Worm (Caenorhabditis elegans): ENCODE measurements around the gene lnkn-1.

DNA sequence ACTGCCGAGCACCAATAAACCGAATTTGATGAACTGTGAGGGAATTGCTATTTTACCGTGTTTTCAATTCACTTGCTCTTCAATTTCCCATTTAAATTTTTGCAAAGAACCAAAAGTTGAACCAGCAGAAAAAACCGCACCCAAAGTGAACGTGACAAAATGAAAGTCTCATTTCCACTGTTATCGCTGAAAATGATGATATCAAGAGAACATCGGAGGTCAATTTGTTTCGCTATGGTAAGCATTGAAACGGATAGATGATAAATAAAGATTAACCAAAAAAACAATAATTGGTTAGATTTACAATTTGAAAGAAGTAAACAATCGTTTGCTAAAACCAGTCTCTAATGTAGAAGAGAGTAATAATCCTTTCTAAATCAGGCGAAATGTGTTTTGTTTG lies 35.5 kb downstream of the lnkn-1 start:
- TF ChIP-seq ces-1 (GFP tag; optimal IDR thresholded peaks at IDR 0.05), result no peak
- TF ChIP-seq snpc-4 (tag; optimal IDR thresholded peaks at IDR 0.05), result no peak
- TF ChIP-seq nhr-237 (tag; optimal IDR thresholded peaks at IDR 0.05), result no peak
- TF ChIP-seq lin-13 (tag; optimal IDR thresholded peaks at IDR 0.05), result no peak
- no peak for TF ChIP-seq mep-1 (tag; optimal IDR thresholded peaks at IDR 0.05)
- no peak for TF ChIP-seq elt-1 (tag; optimal IDR thresholded peaks at IDR 0.05; ENCODE audit: borderline replicate concordance, insufficient read depth)

All from whole organism, mixed stage, embryonic.